Fruit fly (Drosophila melanogaster): ENCODE data around the gene Dop1R1.

dm6 chr3R:14259821-14260220 lies 45.2 kb upstream of the Dop1R1 start, which contains the start of gene MetRS-m:
- TF ChIP-seq fru (GFP tag; optimal IDR thresholded peaks at IDR 0.05), result no peak
- TF ChIP-seq foxo (GFP tag; optimal IDR thresholded peaks at IDR 0.05), result no peak
- no peak for TF ChIP-seq Hr78 (GFP tag; optimal IDR thresholded peaks at IDR 0.05)
- no peak for TF ChIP-seq GATAd (GFP tag; optimal IDR thresholded peaks at IDR 0.05)
- TF ChIP-seq sv (GFP tag; optimal IDR thresholded peaks at IDR 0.05), result no peak
- no peak for TF ChIP-seq Myc (optimal IDR thresholded peaks at IDR 0.05)
- no peak for TF ChIP-seq Hr83 (GFP tag; optimal IDR thresholded peaks at IDR 0.05; ENCODE audit: poor library complexity, severe bottlenecking)
- no peak for TF ChIP-seq CG32264 (GFP tag; optimal IDR thresholded peaks at IDR 0.05)
- no peak for TF ChIP-seq Abd-B (GFP tag; optimal IDR thresholded peaks at IDR 0.05)
